Worm (Caenorhabditis elegans) whole organism, L4 larva: Measurements from ENCODE around the gene rog-1.

Source experiments
- aha-1 ChIP-seq: fragments of 150-350 bp; peaks from one replicate; lab custom pipeline; 2014; ENCODE audit warnings: missing biosample characterization, missing genetic modification characterization
- aly-2 ChIP-seq: sonication (generic microtip); optimal IDR thresholded peaks from 2 replicates; lab custom pipeline; 2018; ENCODE audit warnings: missing biosample characterization, missing genetic modification characterization
- ceh-82 ChIP-seq: sonication (generic microtip); optimal IDR thresholded peaks from 2 replicates; lab custom pipeline; 2017; ENCODE audit warnings: missing biosample characterization, missing genetic modification characterization
- dve-1 ChIP-seq: sonication (generic microtip); optimal IDR thresholded peaks from 2 replicates; lab custom pipeline; 2017; ENCODE audit warnings: antibody characterized with exemption, mild to moderate bottlenecking, missing genetic modification characterization, missing compliant biosample characterization; ENCODE audit not compliant: insufficient read depth
- nhr-11 ChIP-seq: fragments of 150-350 bp; optimal IDR thresholded peaks from 2 replicates; lab custom pipeline; 2014; ENCODE audit warnings: missing biosample characterization, missing genetic modification characterization
- nhr-77 ChIP-seq: fragments of 150-350 bp; optimal IDR thresholded peaks from 2 replicates; lab custom pipeline; 2014; ENCODE audit warnings: missing biosample characterization, missing genetic modification characterization
- snpc-4 ChIP-seq: fragments of 150-350 bp; optimal IDR thresholded peaks from 2 replicates; lab custom pipeline; 2014; ENCODE audit warnings: missing biosample characterization, missing genetic modification characterization
- tag-97 ChIP-seq: fragments of 200-800 bp; sonication (Bioruptor generic); IDR thresholded peaks from 2 replicates; pipeline ENCODE4 v1.3.6; 2022; ENCODE audit warnings: missing genetic modification characterization, missing compliant biosample characterization
- unc-39 ChIP-seq: sonication (generic microtip); optimal IDR thresholded peaks from 2 replicates; lab custom pipeline; 2017; ENCODE audit warnings: missing biosample characterization, missing genetic modification characterization

ce11 chrII:1386478-1386877 lies 11.7 kb upstream of the rog-1 start, which contains the start of gene aat-7:
- TF ChIP-seq snpc-4 (tag; lab: Kevin White, UChicago) (no peak), ceh-82 (tag; lab: Kevin White, UChicago) (no peak), unc-39 (tag; lab: Kevin White, UChicago) (no peak), dve-1 (tag; lab: Kevin White, UChicago) (no peak), nhr-11 (no peak), aha-1 (no peak), tag-97 (GFP tag; lab: Robert Waterston, UW) (no peak), nhr-77 (tag; lab: Kevin White, UChicago) (peak; percentile 37), aly-2 (tag; lab: Kevin White, UChicago) (no peak)
